Worm (Caenorhabditis elegans): ENCODE results near the gene Y73B6BL.29.

DNA sequence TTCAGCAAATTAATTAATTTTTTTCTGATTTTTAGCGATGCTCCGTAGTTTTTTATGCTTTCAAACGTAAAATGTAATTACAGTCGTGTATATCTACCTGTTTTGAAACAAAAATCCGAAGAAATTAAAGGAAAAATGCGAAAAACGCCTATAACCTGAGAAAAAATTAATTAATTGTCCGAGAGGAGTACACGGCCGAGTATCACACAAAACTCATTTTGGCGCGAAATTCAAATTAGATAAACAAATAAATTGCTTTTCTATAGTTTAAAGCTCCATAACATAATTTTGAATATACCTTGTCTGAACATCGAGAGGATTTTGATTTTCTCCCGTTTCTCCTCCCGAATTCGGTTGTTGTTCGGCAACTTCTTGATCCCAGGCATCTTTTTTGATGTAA lies 47.8 kb downstream of the Y73B6BL.29 start:
- TF ChIP-seq him-1 (tag; optimal IDR thresholded peaks at IDR 0.05) (no peak), dao-5 (tag; optimal IDR thresholded peaks at IDR 0.05) (no peak)

All from whole organism, L4/young adult.